Fruit fly (Drosophila melanogaster) whole organism, prepupa: Measurements from ENCODE around the gene CG13062.

Experiments
- CG34406 ChIP-seq: fragments of 200-800 bp; sonication (Bioruptor generic); optimal IDR thresholded peaks from 3 replicates; lab custom pipeline; 2016; ENCODE audit warnings: missing biosample characterization, missing genetic modification characterization
- CG8319 ChIP-seq: fragments of 200-800 bp; sonication (Bioruptor generic); optimal IDR thresholded peaks from 3 replicates; lab custom pipeline; 2016; ENCODE audit warnings: missing biosample characterization, missing genetic modification characterization
- Eip93F ChIP-seq: fragments of 200-800 bp; sonication (Bioruptor generic); optimal IDR thresholded peaks from 2 replicates; lab custom pipeline; 2016; ENCODE audit warnings: missing biosample characterization, mild to moderate bottlenecking, missing genetic modification characterization
- OdsH ChIP-seq: fragments of 200-800 bp; sonication (Bioruptor generic); optimal IDR thresholded peaks from 3 replicates; lab custom pipeline; 2016; ENCODE audit warnings: missing biosample characterization, missing genetic modification characterization

DNA sequence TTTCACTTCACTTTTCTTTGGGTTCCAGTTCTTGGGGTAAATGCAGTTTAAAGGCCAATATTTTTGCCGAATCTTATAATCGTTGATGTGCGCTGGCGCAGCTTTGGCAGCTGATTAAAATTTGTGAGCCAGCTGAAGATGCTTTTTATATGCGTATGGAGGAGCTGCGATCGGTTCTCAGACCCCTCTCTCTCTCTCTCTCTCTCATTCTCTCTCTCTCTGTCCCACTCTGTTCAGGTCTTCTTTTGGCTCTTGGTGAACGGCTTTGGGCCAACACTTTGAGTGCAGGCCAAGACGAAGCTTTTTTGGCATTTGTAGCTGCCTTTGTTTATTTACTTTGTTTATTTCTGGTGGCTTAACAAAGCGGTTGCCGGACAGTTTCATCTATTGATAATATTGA is 25.8 kb upstream of the CG13062 start, which contains the start of gene CG13046:
- TF ChIP-seq CG34406 (GFP tag; lab: Kevin White, UChicago): no peak
- TF ChIP-seq Eip93F (GFP tag; lab: Kevin White, UChicago): no peak
- TF ChIP-seq OdsH (GFP tag; lab: Kevin White, UChicago): no peak
- TF ChIP-seq CG8319 (GFP tag; lab: Kevin White, UChicago): no peak
